Comparison of ENCODE assay signal across 3 worm cellular contexts in genomic region chrX:16082024-16082423, ce11.
TF ChIP-seq lines count a peak whose summit lies in the region.

TSS of gene idpp-14 (plus strand) at chrX:16082347.

TF ChIP-seq in whole organism, L1 larva, 84 proteins besides CTCF, POLR2A, EP300 and RAD21:
- TF ChIP-seq nhr-84 (tag; optimal IDR thresholded peaks at IDR 0.05; lab: Kevin White, UChicago) (no peak), lir-3 (tag; optimal IDR thresholded peaks at IDR 0.05; lab: Kevin White, UChicago; ENCODE audit: poor library complexity) (no peak), aly-2 (tag; optimal IDR thresholded peaks at IDR 0.05; lab: Kevin White, UChicago) (no peak), nhr-47 (tag; optimal IDR thresholded peaks at IDR 0.05; lab: Kevin White, UChicago) (no peak), nhr-77 (tag; optimal IDR thresholded peaks at IDR 0.05; lab: Kevin White, UChicago) (peak; percentile 12)

TF ChIP-seq in whole organism, L2 larva, 48 proteins besides CTCF, POLR2A, EP300 and RAD21:
- TF ChIP-seq sem-4 (tag; optimal IDR thresholded peaks at IDR 0.05; lab: Kevin White, UChicago) (no peak), C34F6.9 (tag; optimal IDR thresholded peaks at IDR 0.05; lab: Kevin White, UChicago) (no peak), nhr-77 (tag; optimal IDR thresholded peaks at IDR 0.05; lab: Kevin White, UChicago) (no peak), nhr-11 (tag; optimal IDR thresholded peaks at IDR 0.05; lab: Kevin White, UChicago) (no peak), nhr-12 (tag; optimal IDR thresholded peaks at IDR 0.05; lab: Kevin White, UChicago) (no peak), unc-39 (tag; optimal IDR thresholded peaks at IDR 0.05; lab: Kevin White, UChicago) (no peak), F13H6.1 (tag; optimal IDR thresholded peaks at IDR 0.05; lab: Kevin White, UChicago) (peak; percentile 67)

TF ChIP-seq in whole organism, L3 larva, 47 proteins besides CTCF, POLR2A, EP300 and RAD21:
- TF ChIP-seq zag-1 (tag; optimal IDR thresholded peaks at IDR 0.05; lab: Kevin White, UChicago) (no peak), pha-4 (tag; optimal IDR thresholded peaks at IDR 0.05; lab: Kevin White, UChicago) (peak; percentile 79)
TF ChIP-seq in whole organism, L3 larva: peak in this region for 1.

Comparison
In these comparisons a context has a peak if more than half of its experiments do, and no peak if none do; other contexts are left out.
1. Of the 22 proteins assayed by ChIP-seq in both whole organism, L1 larva and whole organism, L2 larva: peak only in whole organism, L1 larva: nhr-77; only in whole organism, L2 larva: none; in both: none; in neither: 21.